Fruit fly (Drosophila melanogaster): ENCODE data around the gene RhoGAP71E.
A peak's percentile ranks its signal among the peaks of the same experiment; 100 is the strongest.

The RhoGAP71E gene

DNA sequence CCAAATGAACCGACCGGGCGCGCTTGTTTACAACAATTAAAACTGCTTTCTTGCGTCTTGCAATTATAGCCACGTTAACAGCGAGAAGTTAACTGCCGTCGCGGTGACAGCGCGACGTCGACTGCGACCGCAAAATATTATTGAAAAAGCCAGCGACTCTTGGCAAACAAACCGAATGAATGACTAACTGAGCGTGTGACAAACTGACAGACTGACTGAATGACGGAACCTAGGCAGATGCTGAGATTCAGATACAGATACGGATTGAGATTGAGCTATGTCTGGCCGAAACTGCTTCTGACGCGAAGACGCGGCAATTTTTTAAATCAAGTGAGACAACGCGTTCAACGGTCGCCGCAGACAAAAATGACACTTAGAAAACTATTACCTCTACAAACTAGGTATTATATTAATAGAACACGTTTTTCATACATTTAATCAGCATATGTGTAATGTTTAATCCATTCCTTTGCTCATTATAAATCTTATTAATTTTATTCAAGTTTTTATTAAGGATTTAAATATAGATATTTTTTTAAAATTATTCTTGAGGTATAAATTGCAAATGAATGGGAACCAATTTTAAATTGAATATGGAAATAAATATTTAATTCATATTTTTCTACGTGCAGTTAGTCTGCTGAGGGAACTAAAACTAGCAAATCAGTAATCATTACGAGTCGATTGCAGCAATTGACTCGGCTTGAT, 45.9 kb downstream of the RhoGAP71E start (continued):
- no peak for TF ChIP-seq odd (GFP tag; optimal IDR thresholded peaks at IDR 0.05)
- no peak for TF ChIP-seq CG17186 (GFP tag; optimal IDR thresholded peaks at IDR 0.05)
- no peak for TF ChIP-seq ems (GFP tag; optimal IDR thresholded peaks at IDR 0.05)
- no peak for TF ChIP-seq otp (GFP tag; IDR thresholded peaks at IDR 0.05)
- no peak for TF ChIP-seq CG33213 (GFP tag; optimal IDR thresholded peaks at IDR 0.05)
- TF ChIP-seq CG15514 (GFP tag; optimal IDR thresholded peaks at IDR 0.05): no peak
- TF ChIP-seq Vsx1 (GFP tag; optimal IDR thresholded peaks at IDR 0.05): no peak
- no peak for TF ChIP-seq YL-1 (GFP tag; optimal IDR thresholded peaks at IDR 0.05)
- no peak for TF ChIP-seq tap (tag; optimal IDR thresholded peaks at IDR 0.05)
- no peak for TF ChIP-seq ken (GFP tag; IDR thresholded peaks at IDR 0.05)
- no peak for TF ChIP-seq Optix (GFP tag; IDR thresholded peaks at IDR 0.05)
- TF ChIP-seq Bdp1 (GFP tag; optimal IDR thresholded peaks at IDR 0.05): no peak
- TF ChIP-seq p53 (GFP tag; optimal IDR thresholded peaks at IDR 0.05): no peak
- no peak for TF ChIP-seq Hey (tag; optimal IDR thresholded peaks at IDR 0.05)
- no peak for TF ChIP-seq CG7357 (GFP tag; IDR thresholded peaks at IDR 0.05)
- TF ChIP-seq CHES-1-like (GFP tag; optimal IDR thresholded peaks at IDR 0.05): no peak
- no peak for TF ChIP-seq CG1602 (GFP tag; optimal IDR thresholded peaks at IDR 0.05)
- no peak for TF ChIP-seq D19B (GFP tag; optimal IDR thresholded peaks at IDR 0.05)
- no peak for TF ChIP-seq Antp (GFP tag; optimal IDR thresholded peaks at IDR 0.05)
- TF ChIP-seq CG3995 (GFP tag; optimal IDR thresholded peaks at IDR 0.05): no peak
- TF ChIP-seq Hr51 (GFP tag; optimal IDR thresholded peaks at IDR 0.05): peak in 1 of 2 experiments; percentile 29
- TF ChIP-seq pfk (GFP tag; optimal IDR thresholded peaks at IDR 0.05): no peak
- TF ChIP-seq CG18599 (GFP tag; optimal IDR thresholded peaks at IDR 0.05): peak; percentile 4
- no peak for TF ChIP-seq CG7786 (GFP tag; optimal IDR thresholded peaks at IDR 0.05)
- TF ChIP-seq fd102C (GFP tag; optimal IDR thresholded peaks at IDR 0.05): no peak
- no peak for TF ChIP-seq crol (GFP tag; IDR thresholded peaks at IDR 0.05)
- no peak for TF ChIP-seq CG43689 (GFP tag; IDR thresholded peaks at IDR 0.05)
- no peak for TF ChIP-seq so (GFP tag; IDR thresholded peaks at IDR 0.05)
- peak; percentile 10 for TF ChIP-seq sug (tag; optimal IDR thresholded peaks at IDR 0.05)
- no peak for TF ChIP-seq CG17568 (GFP tag; optimal IDR thresholded peaks at IDR 0.05)
- peak; percentile 46 for TF ChIP-seq CG11504 (tag; optimal IDR thresholded peaks at IDR 0.05)
- no peak for TF ChIP-seq CG2889 (GFP tag; IDR thresholded peaks at IDR 0.05)
- TF ChIP-seq CG4328 (GFP tag; optimal IDR thresholded peaks at IDR 0.05): no peak
- TF ChIP-seq CG1529 (GFP tag; optimal IDR thresholded peaks at IDR 0.05): no peak
- no peak for TF ChIP-seq CG18011 (GFP tag; optimal IDR thresholded peaks at IDR 0.05)
- TF ChIP-seq Med (GFP tag): peak; percentile 17
- TF ChIP-seq B-H2 (GFP tag; optimal IDR thresholded peaks at IDR 0.05): no peak
- no peak for TF ChIP-seq TFAM (GFP tag; optimal IDR thresholded peaks at IDR 0.05)
- no peak for TF ChIP-seq CG6791 (GFP tag; IDR thresholded peaks at IDR 0.05; ENCODE audit: partially characterized antibody)
- peak; percentile 2 for TF ChIP-seq CoRest (tag; optimal IDR thresholded peaks at IDR 0.05)
- no peak for TF ChIP-seq lmd (GFP tag; IDR thresholded peaks at IDR 0.05)
- no peak for TF ChIP-seq CG10959 (GFP tag; IDR thresholded peaks at IDR 0.05)
- peak; percentile 17 for TF ChIP-seq Nf-YC (tag; optimal IDR thresholded peaks at IDR 0.05)
- no peak for TF ChIP-seq gcm (GFP tag; optimal IDR thresholded peaks at IDR 0.05)
- no peak for TF ChIP-seq Neu2 (GFP tag; optimal IDR thresholded peaks at IDR 0.05; ENCODE audit: borderline replicate concordance)
- TF ChIP-seq ara (GFP tag; IDR thresholded peaks at IDR 0.05): no peak
- no peak for TF ChIP-seq mld (GFP tag; IDR thresholded peaks at IDR 0.05; ENCODE audit: partially characterized antibody)
- no peak for TF ChIP-seq Usf (GFP tag; optimal IDR thresholded peaks at IDR 0.05)
- no peak for TF ChIP-seq pum (GFP tag; optimal IDR thresholded peaks at IDR 0.05)
- no peak for TF ChIP-seq CG13624 (GFP tag; optimal IDR thresholded peaks at IDR 0.05)

Data from whole organism, embryonic.